Worm (Caenorhabditis elegans) whole organism, young adult: ENCODE measurements around the gene F20G2.2.

Experiments
- B0019.2 ChIP-seq: fragments of 200-800 bp; sonication (Bioruptor generic); conservative IDR thresholded peaks from 2 replicates; pipeline ENCODE4 v1.3.6; 2022; ENCODE audit warnings: missing genetic modification reagents, missing genetic modification characterization, missing compliant biosample characterization
- B0261.1 ChIP-seq: sonication (generic microtip); optimal IDR thresholded peaks from 2 replicates; lab custom pipeline; 2016; ENCODE audit warnings: mild to moderate bottlenecking, missing genetic modification characterization, moderate library complexity, missing compliant biosample characterization
- C17E4.6 ChIP-seq: fragments of 200-800 bp; sonication (Bioruptor generic); IDR thresholded peaks from 2 replicates; pipeline ENCODE4 v1.3.6; 2022; ENCODE audit warnings: missing genetic modification reagents, missing genetic modification characterization, missing compliant biosample characterization
- F10E7.11 ChIP-seq: sonication (generic microtip); optimal IDR thresholded peaks from 2 replicates; lab custom pipeline; 2017; ENCODE audit warnings: mild to moderate bottlenecking, missing genetic modification characterization, moderate library complexity, missing compliant biosample characterization
- F49E8.2 ChIP-seq: sonication (generic microtip); optimal IDR thresholded peaks from 3 replicates; lab custom pipeline; 2017; ENCODE audit warnings: missing genetic modification characterization, mild to moderate bottlenecking, missing compliant biosample characterization, antibody characterized with exemption, moderate library complexity; ENCODE audit not compliant: insufficient read depth
- F52B5.7 ChIP-seq: sonication (generic microtip); optimal IDR thresholded peaks from 2 replicates; lab custom pipeline; 2016; ENCODE audit warnings: mild to moderate bottlenecking, missing genetic modification characterization, missing compliant biosample characterization
- F55B11.4 ChIP-seq: sonication (generic microtip); optimal IDR thresholded peaks from 2 replicates; lab custom pipeline; 2016; ENCODE audit warnings: missing compliant biosample characterization, missing genetic modification characterization, borderline replicate concordance; ENCODE audit not compliant: insufficient read depth
- K12H6.12 ChIP-seq: fragments of 200-800 bp; sonication (Bioruptor generic); optimal IDR thresholded peaks from 2 replicates; lab custom pipeline; 2018; ENCODE audit warnings: mild to moderate bottlenecking, missing genetic modification characterization, missing compliant biosample characterization
- Y53F4B.3 ChIP-seq: fragments of 200-800 bp; sonication (Bioruptor generic); IDR thresholded peaks from 2 replicates; pipeline ENCODE4 v1.3.6; 2022; ENCODE audit warnings: missing genetic modification reagents, missing genetic modification characterization, missing compliant biosample characterization
- Y53G8AR.9 ChIP-seq: fragments of 200-800 bp; sonication (Bioruptor generic); conservative IDR thresholded peaks from 2 replicates; pipeline ENCODE4 v1.3.6; 2022; ENCODE audit warnings: missing genetic modification reagents, missing genetic modification characterization, missing compliant biosample characterization
- ZK185.1 ChIP-seq: sonication (generic microtip); optimal IDR thresholded peaks from 2 replicates; lab custom pipeline; 2016; ENCODE audit warnings: mild to moderate bottlenecking, missing genetic modification characterization, missing compliant biosample characterization; ENCODE audit not compliant: poor library complexity, severe bottlenecking
- akir-1 ChIP-seq: fragments of 200-800 bp; sonication (Bioruptor generic); optimal IDR thresholded peaks from 2 replicates; lab custom pipeline; 2018; ENCODE audit warnings: mild to moderate bottlenecking, missing genetic modification characterization, moderate library complexity, missing compliant biosample characterization
- atf-7 ChIP-seq: sonication (generic microtip); optimal IDR thresholded peaks from 2 replicates; lab custom pipeline; 2017; ENCODE audit warnings: mild to moderate bottlenecking, missing genetic modification characterization, missing compliant biosample characterization
- athp-1 ChIP-seq: sonication (generic microtip); optimal IDR thresholded peaks from 2 replicates; lab custom pipeline; 2017; ENCODE audit warnings: mild to moderate bottlenecking, missing genetic modification characterization, missing compliant biosample characterization
- cebp-2 ChIP-seq: fragments of 200-800 bp; sonication (Bioruptor generic); IDR thresholded peaks from 2 replicates; pipeline ENCODE4 v1.3.6; 2022; ENCODE audit warnings: missing genetic modification characterization, missing compliant biosample characterization
- ceh-27 ChIP-seq: fragments of 200-800 bp; sonication (Bioruptor generic); optimal IDR thresholded peaks from 2 replicates; lab custom pipeline; 2018; ENCODE audit warnings: mild to moderate bottlenecking, missing genetic modification characterization, moderate library complexity, missing compliant biosample characterization
- ceh-40 ChIP-seq: fragments of 200-800 bp; sonication (Bioruptor generic); IDR thresholded peaks from 2 replicates; pipeline ENCODE4 v1.3.6; 2022; ENCODE audit warnings: missing genetic modification characterization, missing compliant biosample characterization
- ceh-58 ChIP-seq: fragments of 200-800 bp; sonication (Bioruptor generic); IDR thresholded peaks from 2 replicates; pipeline ENCODE4 v1.3.6; 2022; ENCODE audit warnings: missing genetic modification characterization, missing compliant biosample characterization
- dpff-1 ChIP-seq: sonication (generic microtip); optimal IDR thresholded peaks from 2 replicates; lab custom pipeline; 2017; ENCODE audit warnings: mild to moderate bottlenecking, missing genetic modification characterization, missing compliant biosample characterization
- dpl-1 ChIP-seq: fragments of 150-350 bp; optimal IDR thresholded peaks from 2 replicates; lab custom pipeline; 2014; ENCODE audit warnings: missing biosample characterization, missing genetic modification reagents, missing genetic modification characterization
- efl-1 ChIP-seq: fragments of 150-350 bp; optimal IDR thresholded peaks from 2 replicates; lab custom pipeline; 2014; ENCODE audit warnings: missing biosample characterization, missing genetic modification reagents, missing genetic modification characterization
- ekl-4 ChIP-seq: fragments of 200-800 bp; sonication (Bioruptor generic); IDR thresholded peaks from 2 replicates; pipeline ENCODE4 v1.3.6; 2022; ENCODE audit warnings: missing genetic modification reagents, missing genetic modification characterization, missing compliant biosample characterization
- fkh-3 ChIP-seq: sonication (generic microtip); optimal IDR thresholded peaks from 2 replicates; lab custom pipeline; 2016; ENCODE audit warnings: mild to moderate bottlenecking, missing genetic modification characterization, missing compliant biosample characterization
- hlh-12 ChIP-seq: sonication (generic microtip); optimal IDR thresholded peaks from 2 replicates; lab custom pipeline; 2016; ENCODE audit warnings: missing genetic modification characterization, missing compliant biosample characterization
- hmg-1.2 ChIP-seq: fragments of 200-800 bp; sonication (Bioruptor generic); IDR thresholded peaks from 2 replicates; pipeline ENCODE4 v1.3.6; 2022; ENCODE audit warnings: missing genetic modification reagents, missing genetic modification characterization, missing compliant biosample characterization
- hmg-20 ChIP-seq: fragments of 200-800 bp; sonication (Bioruptor generic); IDR thresholded peaks from 2 replicates; pipeline ENCODE4 v1.3.6; 2022; ENCODE audit warnings: missing genetic modification reagents, missing genetic modification characterization, missing compliant biosample characterization
- hrde-1 ChIP-seq: sonication (generic microtip); optimal IDR thresholded peaks from 2 replicates; lab custom pipeline; 2016; ENCODE audit warnings: missing genetic modification characterization, mild to moderate bottlenecking, missing compliant biosample characterization, moderate library complexity, missing genotype, missing genetic modification reagents, borderline replicate concordance
- hsf-1 ChIP-seq: fragments of 200-800 bp; sonication (Bioruptor generic); IDR thresholded peaks from 2 replicates; pipeline ENCODE4 v1.3.6; 2022; ENCODE audit warnings: missing genetic modification reagents, missing genetic modification characterization, missing compliant biosample characterization
- let-526 ChIP-seq: fragments of 200-800 bp; sonication (Bioruptor generic); IDR thresholded peaks from 2 replicates; pipeline ENCODE4 v1.3.6; 2022; ENCODE audit warnings: missing genetic modification reagents, missing genetic modification characterization, missing compliant biosample characterization
- lin-40 ChIP-seq: sonication (generic microtip); optimal IDR thresholded peaks from 2 replicates; lab custom pipeline; 2016; ENCODE audit warnings: missing genetic modification characterization, mild to moderate bottlenecking, missing compliant biosample characterization, missing genotype, missing genetic modification reagents
- lir-1 ChIP-seq: fragments of 200-800 bp; sonication (Bioruptor generic); conservative IDR thresholded peaks from 2 replicates; pipeline ENCODE4 v1.3.6; 2022; ENCODE audit warnings: missing genetic modification reagents, missing genetic modification characterization, missing compliant biosample characterization
- madf-3 ChIP-seq: fragments of 200-800 bp; sonication (Bioruptor generic); IDR thresholded peaks from 2 replicates; pipeline ENCODE4 v1.3.6; 2022; ENCODE audit warnings: missing genetic modification reagents, missing genetic modification characterization, missing compliant biosample characterization
- madf-8 ChIP-seq: fragments of 200-800 bp; sonication (Bioruptor generic); conservative IDR thresholded peaks from 2 replicates; pipeline ENCODE4 v1.3.6; 2022; ENCODE audit warnings: missing genetic modification reagents, missing genetic modification characterization, missing compliant biosample characterization
- mes-4 ChIP-seq: sonication (generic microtip); optimal IDR thresholded peaks from 2 replicates; lab custom pipeline; 2016; ENCODE audit warnings: missing genotype, missing genetic modification characterization, missing compliant biosample characterization
- nfya-1 ChIP-seq: sonication (generic microtip); optimal IDR thresholded peaks from 2 replicates; lab custom pipeline; 2017; ENCODE audit warnings: antibody characterized with exemption, missing compliant biosample characterization, missing genetic modification characterization, borderline replicate concordance; ENCODE audit not compliant: insufficient read depth
- nhr-179 ChIP-seq: sonication (generic microtip); optimal IDR thresholded peaks from 2 replicates; lab custom pipeline; 2016; ENCODE audit warnings: mild to moderate bottlenecking, missing genetic modification characterization, missing compliant biosample characterization
- nhr-80 ChIP-seq: sonication (generic microtip); optimal IDR thresholded peaks from 2 replicates; lab custom pipeline; 2016; ENCODE audit warnings: missing genetic modification characterization, missing compliant biosample characterization
- rec-8 ChIP-seq, 2 experiments: sonication (generic microtip); optimal IDR thresholded peaks; 2 replicates each; lab custom pipeline; 2016; ENCODE audit warnings: mild to moderate bottlenecking in 2 of 2, missing genetic modification characterization in 2 of 2, missing genetic modification reagents in 2 of 2, missing genotype in 2 of 2, missing biosample characterization in 1 of 2, missing compliant biosample characterization in 1 of 2, moderate library complexity in 1 of 2
- repo-1 ChIP-seq: sonication (generic microtip); optimal IDR thresholded peaks from 2 replicates; lab custom pipeline; 2017; ENCODE audit warnings: mild to moderate bottlenecking, missing genetic modification characterization, missing compliant biosample characterization
- rpc-1 ChIP-seq, 2 experiments: fragments of 150-350 bp in 1 of 2; sonication (generic microtip) in 1 of 2; optimal IDR thresholded peaks; 2 replicates each; lab custom pipeline; 2014 to 2018; ENCODE audit warnings: missing biosample characterization in 1 of 2, missing genetic modification characterization in 1 of 2, missing genetic modification reagents in 1 of 2, missing genotype in 1 of 2
- sdz-38 ChIP-seq: sonication (generic microtip); optimal IDR thresholded peaks from 2 replicates; lab custom pipeline; 2016; ENCODE audit warnings: missing genotype, missing genetic modification characterization, missing compliant biosample characterization
- snpc-4 ChIP-seq, 5 experiments: fragments of 150-350 bp in 1 of 5; sonication (generic microtip) in 4 of 5; optimal IDR thresholded peaks; 2 replicates each; lab custom pipeline; 2014 to 2018; ENCODE audit warnings: missing genetic modification characterization in 5 of 5, missing biosample characterization in 3 of 5, antibody characterized with exemption in 2 of 5, mild to moderate bottlenecking in 2 of 5, missing compliant biosample characterization in 2 of 5, missing genotype in 2 of 5, moderate library complexity in 2 of 5, missing genetic modification reagents in 1 of 5
- tbx-9 ChIP-seq: sonication (generic microtip); optimal IDR thresholded peaks from 2 replicates; lab custom pipeline; 2016; ENCODE audit warnings: borderline replicate concordance, missing genetic modification characterization, inconsistent platforms, missing compliant biosample characterization
- zfh-2 ChIP-seq: fragments of 200-800 bp; sonication (Bioruptor generic); conservative IDR thresholded peaks from 2 replicates; pipeline ENCODE4 v1.3.6; 2022; ENCODE audit warnings: missing genetic modification reagents, missing genetic modification characterization, missing compliant biosample characterization
- ztf-18 ChIP-seq: sonication (generic microtip); optimal IDR thresholded peaks from 2 replicates; lab custom pipeline; 2016; ENCODE audit warnings: missing genotype, mild to moderate bottlenecking, missing genetic modification characterization, missing compliant biosample characterization
- ztf-22 ChIP-seq: fragments of 200-800 bp; sonication (Bioruptor generic); optimal IDR thresholded peaks from 2 replicates; lab custom pipeline; 2018; ENCODE audit warnings: mild to moderate bottlenecking, missing genetic modification characterization, moderate library complexity, missing compliant biosample characterization
- ztf-26 ChIP-seq: sonication (generic microtip); optimal IDR thresholded peaks from 2 replicates; lab custom pipeline; 2017; ENCODE audit warnings: missing genetic modification characterization, missing compliant biosample characterization
- ztf-28 ChIP-seq: fragments of 200-800 bp; sonication (Bioruptor generic); IDR thresholded peaks from 2 replicates; pipeline ENCODE4 v1.3.6; 2022; ENCODE audit warnings: missing genetic modification reagents, missing genetic modification characterization, missing compliant biosample characterization

Gene F20G2.2

ce11 chrV:13715223-13715686, 41.0 kb downstream of the F20G2.2 start, which contains the start of gene zipt-9 (continued):
- TF ChIP-seq atf-7 = no peak
- TF ChIP-seq K12H6.12 (tag; lab: Kevin White, UChicago) = peak; percentile 64
- TF ChIP-seq C17E4.6 = no peak
- no peak for TF ChIP-seq ceh-40
- TF ChIP-seq hmg-20 (GFP tag; lab: Robert Waterston, UW) = no peak
- no peak for TF ChIP-seq ceh-58 (GFP tag; lab: Robert Waterston, UW)
- no peak for TF ChIP-seq nfya-1
- no peak for TF ChIP-seq Y53G8AR.9 (GFP tag; lab: Robert Waterston, UW)
- TF ChIP-seq ceh-27 = peak; percentile 80
- peak; percentile 57 for TF ChIP-seq hmg-1.2 (GFP tag; lab: Robert Waterston, UW)
- peak; percentile 84 for TF ChIP-seq ZK185.1
- no peak for TF ChIP-seq rpc-1 (optimal IDR thresholded peaks at IDR 0.05; lab: Kevin White, UChicago)
- no peak for TF ChIP-seq rpc-1 (tag; optimal IDR thresholded peaks at IDR 0.05; lab: Kevin White, UChicago)
- peak; percentile 66; the same call in 1 of the 2 replicates for TF ChIP-seq ztf-28 (GFP tag; lab: Robert Waterston, UW)
- TF ChIP-seq athp-1 (tag; lab: Kevin White, UChicago) = no peak
- no peak for TF ChIP-seq lin-40
- TF ChIP-seq hlh-12 (tag; lab: Kevin White, UChicago) = no peak
- no peak for TF ChIP-seq let-526 (GFP tag; lab: Robert Waterston, UW)
- TF ChIP-seq ztf-18 = peak; percentile 68
- TF ChIP-seq ekl-4 (GFP tag; lab: Robert Waterston, UW) = no peak
- peak; percentile 35 for TF ChIP-seq akir-1 (GFP tag; lab: Kevin White, UChicago)
- TF ChIP-seq F52B5.7 = no peak
- TF ChIP-seq ztf-26 = no peak
- no peak for TF ChIP-seq repo-1
- no peak for TF ChIP-seq hrde-1 (tag; lab: Kevin White, UChicago)
- TF ChIP-seq F49E8.2 (tag; lab: Kevin White, UChicago) = peak; percentile 22
- TF ChIP-seq efl-1 (GFP tag; lab: Kevin White, UChicago) = peak; percentile 27
- TF ChIP-seq F10E7.11 = no peak
- TF ChIP-seq sdz-38 (tag; lab: Kevin White, UChicago) = no peak
- no peak for TF ChIP-seq F55B11.4 (tag; lab: Kevin White, UChicago)
- TF ChIP-seq nhr-80 = peak; percentile 49
- no peak for TF ChIP-seq nhr-179 (tag; lab: Kevin White, UChicago)
- TF ChIP-seq snpc-4 (GFP tag; optimal IDR thresholded peaks at IDR 0.05; lab: Kevin White, UChicago) = no peak
- peak in 2 of 4 experiments; percentile 16 to 63 for TF ChIP-seq snpc-4 (tag; optimal IDR thresholded peaks at IDR 0.05; lab: Kevin White, UChicago)
- TF ChIP-seq B0261.1 = no peak
- TF ChIP-seq madf-3 (GFP tag; lab: Robert Waterston, UW) = no peak
- no peak for TF ChIP-seq fkh-3 (tag; lab: Kevin White, UChicago)
- TF ChIP-seq lir-1 (GFP tag; lab: Robert Waterston, UW) = no peak
- no peak for TF ChIP-seq ztf-22 (GFP tag; lab: Kevin White, UChicago)
- TF ChIP-seq B0019.2 = no peak
- TF ChIP-seq rec-8 (tag; optimal IDR thresholded peaks at IDR 0.05; lab: Kevin White, UChicago) = peak in 1 of 2 experiments; percentile 24
- TF ChIP-seq mes-4 = no peak
- no peak for TF ChIP-seq Y53F4B.3
- TF ChIP-seq tbx-9 = no peak
- TF ChIP-seq dpl-1 = no peak
- peak; percentile 22; the same call in 1 of the 2 replicates for TF ChIP-seq madf-8
- TF ChIP-seq hsf-1 (GFP tag; lab: Robert Waterston, UW) = no peak
- no peak for TF ChIP-seq zfh-2 (GFP tag; lab: Robert Waterston, UW)
- TF ChIP-seq cebp-2 = no peak
- no peak for TF ChIP-seq dpff-1 (tag; lab: Kevin White, UChicago)
